Worm (Caenorhabditis elegans) whole organism, midembryonic: Measurements from ENCODE around the gene dex-1.

Experiments used
- T22C8.4 ChIP-seq: fragments of 200-800 bp; sonication (Bioruptor generic); IDR thresholded peaks from 2 replicates; pipeline ENCODE4 v1.3.6; 2022; ENCODE audit warnings: missing genetic modification characterization, missing compliant biosample characterization
- cog-1 ChIP-seq: sonication (generic microtip); optimal IDR thresholded peaks from 2 replicates; lab custom pipeline; 2016; ENCODE audit warnings: missing genetic modification characterization, missing compliant biosample characterization
- flt-1 ChIP-seq: fragments of 200-800 bp; sonication (Bioruptor generic); IDR thresholded peaks from 2 replicates; pipeline ENCODE4 v1.3.6; 2022; ENCODE audit warnings: missing genetic modification characterization, missing compliant biosample characterization
- klf-2 ChIP-seq: fragments of 200-800 bp; sonication (Bioruptor generic); conservative IDR thresholded peaks from 2 replicates; pipeline ENCODE4 v1.3.6; 2022; ENCODE audit warnings: missing genetic modification reagents, missing genetic modification characterization, missing compliant biosample characterization
- med-1 ChIP-seq: sonication (generic microtip); optimal IDR thresholded peaks from 2 replicates; lab custom pipeline; 2017; ENCODE audit warnings: missing genetic modification characterization, mild to moderate bottlenecking, missing compliant biosample characterization, antibody characterized with exemption, missing genetic modification reagents; ENCODE audit not compliant: insufficient read depth
- ref-1 ChIP-seq: fragments of 200-800 bp; sonication (Bioruptor generic); conservative IDR thresholded peaks from 2 replicates; pipeline ENCODE4 v1.3.6; 2022; ENCODE audit warnings: missing genetic modification reagents, missing genetic modification characterization, missing compliant biosample characterization
- tab-1 ChIP-seq: fragments of 200-800 bp; sonication (Bioruptor generic); IDR thresholded peaks from 2 replicates; pipeline ENCODE4 v1.3.6; 2022; ENCODE audit warnings: missing genetic modification characterization, missing compliant biosample characterization
- ztf-23 ChIP-seq: fragments of 200-800 bp; sonication (Bioruptor generic); IDR thresholded peaks from 2 replicates; pipeline ENCODE4 v1.3.6; 2022; ENCODE audit warnings: missing genetic modification reagents, missing genetic modification characterization, missing compliant biosample characterization
- ztf-29 ChIP-seq: fragments of 200-800 bp; sonication (Bioruptor generic); IDR thresholded peaks from 2 replicates; pipeline ENCODE4 v1.3.6; 2022; ENCODE audit warnings: missing genetic modification reagents, missing genetic modification characterization, missing compliant biosample characterization

- TF ChIP-seq flt-1 (GFP tag; lab: Robert Waterston, UW), result no peak
- no peak for TF ChIP-seq T22C8.4 (GFP tag; lab: Robert Waterston, UW)
- TF ChIP-seq tab-1 (GFP tag; lab: Robert Waterston, UW), result no peak
- TF ChIP-seq ztf-23 (GFP tag; lab: Robert Waterston, UW), result no peak
- TF ChIP-seq cog-1, result no peak
- TF ChIP-seq ref-1 (GFP tag; lab: Robert Waterston, UW), result no peak
- TF ChIP-seq med-1, result no peak
- TF ChIP-seq ztf-29, result no peak
- no peak for TF ChIP-seq klf-2 (GFP tag; lab: Robert Waterston, UW)
Measured at ce11 chrIII:5563680-5564079, 37.8 kb downstream of the dex-1 start.
